Worm (Caenorhabditis elegans): ENCODE data around the gene parn-1.

The parn-1 gene

ce11 chrV:12695155-12695554, at the start of gene parn-1:
TSS of gene parn-1 (minus strand) at chrV:12695255.
- TF ChIP-seq dao-5 (tag; optimal IDR thresholded peaks at IDR 0.05) (no peak), W03F9.2 (tag; optimal IDR thresholded peaks at IDR 0.05) (no peak), him-1 (tag; optimal IDR thresholded peaks at IDR 0.05) (no peak)

- TF ChIP-seq W03F9.2 (tag; optimal IDR thresholded peaks at IDR 0.05) (no peak), dao-5 (tag; optimal IDR thresholded peaks at IDR 0.05) (no peak), him-1 (tag; optimal IDR thresholded peaks at IDR 0.05) (no peak)
Observed at ce11 chrV:12743778-12744502, 48.9 kb upstream of the parn-1 start.

ce11 chrV:12741684-12742083, 46.6 kb upstream of the parn-1 start, which contains the start of gene hrg-7:
TSS of gene hrg-7 (plus strand) at chrV:12742041.
- TF ChIP-seq W03F9.2 (tag; optimal IDR thresholded peaks at IDR 0.05) (no peak), dao-5 (tag; optimal IDR thresholded peaks at IDR 0.05) (no peak), him-1 (tag; optimal IDR thresholded peaks at IDR 0.05) (no peak)

ce11 chrV:12736166-12736753, 41.2 kb upstream of the parn-1 start, which contains the start of gene cky-1:
TSS of gene cky-1 (plus strand) at chrV:12736703.
- TF ChIP-seq W03F9.2 (tag; optimal IDR thresholded peaks at IDR 0.05): no peak
- TF ChIP-seq dao-5 (tag; optimal IDR thresholded peaks at IDR 0.05): no peak
- no peak for TF ChIP-seq him-1 (tag; optimal IDR thresholded peaks at IDR 0.05)

- no peak for TF ChIP-seq W03F9.2 (tag; optimal IDR thresholded peaks at IDR 0.05)
- TF ChIP-seq dao-5 (tag; optimal IDR thresholded peaks at IDR 0.05): no peak
- no peak for TF ChIP-seq him-1 (tag; optimal IDR thresholded peaks at IDR 0.05)
Observed at ce11 chrV:12733465-12734248, 38.6 kb upstream of the parn-1 start, which contains the start of the genes dhs-21 and xbx-9. TSS of gene dhs-21 (minus strand) at chrV:12733645. TSS of gene xbx-9 (plus strand) at chrV:12734198.

DNA sequence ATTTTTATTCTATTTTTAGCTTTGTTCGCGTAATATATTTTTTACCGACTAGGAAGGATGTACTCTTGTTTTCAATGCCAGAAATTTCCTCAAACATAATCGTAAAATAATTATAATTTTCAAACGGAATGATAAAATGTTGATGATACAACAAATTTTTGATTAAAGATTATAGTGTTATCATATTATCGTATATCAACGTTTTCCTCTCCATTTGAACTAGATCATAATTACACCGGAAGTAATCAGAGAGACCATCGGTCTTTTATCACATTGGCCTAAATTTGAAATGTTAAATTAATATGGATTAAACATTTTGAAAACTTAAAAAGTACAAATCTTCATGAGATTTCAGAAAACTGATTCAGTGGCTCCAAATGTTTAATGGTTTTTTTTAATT, 37.7 kb upstream of the parn-1 start:
- no peak for TF ChIP-seq him-1 (tag; optimal IDR thresholded peaks at IDR 0.05)
- TF ChIP-seq W03F9.2 (tag; optimal IDR thresholded peaks at IDR 0.05): no peak
- TF ChIP-seq dao-5 (tag; optimal IDR thresholded peaks at IDR 0.05): no peak

DNA sequence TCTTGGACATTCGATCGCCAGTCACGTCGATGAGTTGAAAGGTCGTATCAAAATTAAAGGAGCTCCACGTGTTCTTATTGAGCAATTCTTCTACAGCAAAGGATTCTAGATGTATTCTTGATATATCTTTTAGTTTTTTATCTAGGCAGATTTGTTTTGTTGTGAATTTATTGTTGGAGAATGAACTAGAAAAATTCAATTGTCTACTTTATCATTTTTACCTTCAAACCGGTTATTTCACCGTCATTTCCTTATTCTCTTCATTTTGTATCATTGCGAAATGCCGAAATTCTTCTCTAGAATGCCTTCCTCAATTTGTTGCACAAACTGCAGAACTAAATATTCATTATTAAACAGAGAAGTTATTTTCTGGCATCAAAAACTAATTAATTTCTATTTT, 34.2 kb upstream of the parn-1 start, which contains the start of gene R11D1.10:
Gene R11D1.10 (plus strand): TSS at position 301 of the 400 bp plus-strand sequence.
- no peak for TF ChIP-seq W03F9.2 (tag; optimal IDR thresholded peaks at IDR 0.05)
- TF ChIP-seq dao-5 (tag; optimal IDR thresholded peaks at IDR 0.05): no peak
- TF ChIP-seq him-1 (tag; optimal IDR thresholded peaks at IDR 0.05): no peak

DNA sequence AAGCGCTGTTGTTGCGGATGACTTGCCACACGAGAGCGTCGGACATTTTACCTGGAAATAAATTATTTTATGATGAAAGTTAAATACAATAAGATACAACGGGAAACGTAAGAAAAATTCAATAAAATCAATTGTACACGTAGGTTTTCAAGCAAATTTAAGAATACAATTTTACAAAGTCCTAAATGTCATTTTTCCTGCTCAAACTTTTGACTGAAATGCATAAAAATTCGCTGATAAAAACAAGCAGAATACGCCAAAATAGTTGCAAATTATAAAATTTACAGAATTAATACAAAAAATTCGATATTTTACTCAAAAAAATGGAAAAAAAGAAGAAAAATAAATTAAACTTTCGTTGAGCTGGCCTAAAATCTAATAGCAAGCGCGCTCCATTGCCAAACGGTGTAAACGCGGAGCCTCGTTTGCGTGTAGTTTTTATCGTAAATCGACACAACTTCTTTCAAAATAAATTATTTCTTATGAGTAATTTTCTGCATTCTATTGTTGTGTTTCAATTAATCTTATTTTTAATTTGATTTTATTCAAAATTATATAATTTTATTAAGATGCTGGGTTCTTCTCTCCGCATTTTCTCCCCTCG, 33.1 kb upstream of the parn-1 start, which contains the start of the genes rpl-28 and mrpl-49:
Gene rpl-28 (minus strand): TSS at position 51 of the 604 bp plus-strand sequence.
Gene mrpl-49 (plus strand): TSS at position 570 of the 604 bp plus-strand sequence.
- peak; percentile 93 for TF ChIP-seq W03F9.2 (tag; optimal IDR thresholded peaks at IDR 0.05)
- peak; percentile 15 for TF ChIP-seq him-1 (tag; optimal IDR thresholded peaks at IDR 0.05)
- TF ChIP-seq dao-5 (tag; optimal IDR thresholded peaks at IDR 0.05): no peak

ce11 chrV:12727104-12727637, 32.1 kb upstream of the parn-1 start, which contains the start of gene R11D1.13:
TSS of gene R11D1.13 (plus strand) at chrV:12727154.
- no peak for TF ChIP-seq W03F9.2 (tag; optimal IDR thresholded peaks at IDR 0.05)
- TF ChIP-seq him-1 (tag; optimal IDR thresholded peaks at IDR 0.05): no peak
- no peak for TF ChIP-seq dao-5 (tag; optimal IDR thresholded peaks at IDR 0.05)

DNA sequence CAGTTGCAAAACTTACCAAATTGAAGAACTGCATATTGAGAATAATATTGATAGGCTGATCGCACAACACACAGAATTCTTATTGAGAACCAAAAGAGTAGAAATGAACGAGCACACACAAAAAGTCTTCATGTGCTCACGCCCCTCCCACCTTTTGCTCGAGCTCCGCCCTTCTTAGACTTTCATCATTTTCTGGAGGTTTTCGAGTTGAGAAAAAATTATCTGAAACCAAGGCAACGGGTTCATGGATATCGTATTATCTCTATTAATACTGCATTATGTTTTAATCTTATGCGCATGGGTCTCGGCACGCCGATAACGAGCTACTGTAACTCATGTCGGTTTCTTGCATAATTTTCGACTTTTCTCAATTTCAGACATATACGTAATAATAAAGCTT, 30.8 kb upstream of the parn-1 start, which contains the start of gene R11D1.12:
Gene R11D1.12 (minus strand): TSS at position 101 of the 400 bp plus-strand sequence.
- TF ChIP-seq W03F9.2 (tag; optimal IDR thresholded peaks at IDR 0.05): no peak
- no peak for TF ChIP-seq him-1 (tag; optimal IDR thresholded peaks at IDR 0.05)

DNA sequence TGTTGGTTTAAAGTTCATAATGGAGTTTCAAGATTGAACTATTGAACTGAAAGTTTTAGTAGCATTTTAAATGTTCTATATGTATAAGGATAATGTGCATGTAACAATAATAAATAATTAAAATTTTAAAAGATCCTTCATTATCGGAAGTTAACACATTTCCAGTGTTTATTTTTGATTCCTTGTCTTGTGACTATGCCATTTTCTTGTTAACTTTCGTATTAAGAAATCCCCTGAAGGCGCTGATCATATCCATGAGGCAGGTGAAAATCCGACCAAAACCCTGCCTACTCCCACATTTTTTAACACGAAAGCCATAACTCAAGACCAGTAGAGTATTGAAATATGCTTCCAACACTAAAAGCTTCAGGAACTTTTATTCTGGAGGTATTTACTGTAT, 24.7 kb upstream of the parn-1 start, which contains the start of gene R11D1.7:
Gene R11D1.7 (plus strand): TSS at position 301 of the 400 bp plus-strand sequence.
- TF ChIP-seq him-1 (tag; optimal IDR thresholded peaks at IDR 0.05) (no peak), W03F9.2 (tag; optimal IDR thresholded peaks at IDR 0.05) (no peak), dao-5 (tag; optimal IDR thresholded peaks at IDR 0.05) (no peak)

- TF ChIP-seq W03F9.2 (tag; optimal IDR thresholded peaks at IDR 0.05) (no peak), him-1 (tag; optimal IDR thresholded peaks at IDR 0.05) (no peak), dao-5 (tag; optimal IDR thresholded peaks at IDR 0.05) (no peak)
Observed at ce11 chrV:12718622-12719021, 23.6 kb upstream of the parn-1 start, which contains the start of gene str-181. TSS of gene str-181 (minus strand) at chrV:12718722.
